Fruit fly (Drosophila melanogaster) whole organism, embryonic: Measurements from ENCODE around the gene CG33654.

Experiments
- Atf-2 ChIP-seq: fragments of 200-800 bp; sonication (Bioruptor generic); optimal IDR thresholded peaks from 2 replicates; lab custom pipeline; 2016; ENCODE audit warnings: missing biosample characterization, missing genetic modification characterization
- B-H2 ChIP-seq: fragments of 200-800 bp; sonication (Bioruptor generic); optimal IDR thresholded peaks from 2 replicates; lab custom pipeline; 2018; ENCODE audit warnings: missing biosample characterization, mild to moderate bottlenecking, missing genetic modification characterization
- BEAF-32 ChIP-seq: fragments of 200-800 bp; sonication (Bioruptor generic); optimal IDR thresholded peaks from 3 replicates; lab custom pipeline; 2017; ENCODE audit warnings: missing biosample characterization, missing genetic modification characterization, mild to moderate bottlenecking, moderate library complexity, missing genetic modification reagents
- CG10366 ChIP-seq: fragments of 200-800 bp; sonication (Bioruptor generic); IDR thresholded peaks from 2 replicates; pipeline ENCODE4 v1.3.6; 2022; ENCODE audit warnings: missing biosample characterization, missing genetic modification characterization
- CG11093 ChIP-seq: fragments of 200-800 bp; sonication (Bioruptor generic); IDR thresholded peaks from 3 replicates; pipeline ENCODE4 v1.3.6; 2022; ENCODE audit warnings: missing biosample characterization, missing genetic modification characterization
- CG12155 ChIP-seq: fragments of 200-800 bp; sonication (Bioruptor generic); optimal IDR thresholded peaks from 3 replicates; lab custom pipeline; 2016; ENCODE audit warnings: missing biosample characterization, missing genetic modification characterization
- CG12219 ChIP-seq: fragments of 200-800 bp; sonication (Bioruptor generic); optimal IDR thresholded peaks from 3 replicates; lab custom pipeline; 2018; ENCODE audit warnings: missing biosample characterization, mild to moderate bottlenecking, missing genetic modification characterization
- CG15601 ChIP-seq: fragments of 200-800 bp; sonication (Bioruptor generic); optimal IDR thresholded peaks from 3 replicates; lab custom pipeline; 2019; ENCODE audit warnings: missing biosample characterization, mild to moderate bottlenecking, missing genetic modification characterization, moderate library complexity
- CG18262 ChIP-seq: fragments of 200-800 bp; optimal IDR thresholded peaks from 3 replicates; lab custom pipeline; 2019; ENCODE audit warnings: missing biosample characterization, mild to moderate bottlenecking, missing genetic modification characterization, moderate library complexity
- CG2129 ChIP-seq: fragments of 200-800 bp; sonication (Bioruptor generic); IDR thresholded peaks from 2 replicates; pipeline ENCODE4 v1.3.6; 2022; ENCODE audit warnings: missing biosample characterization, missing genetic modification characterization; ENCODE audit not compliant: partially characterized antibody
- CG2889 ChIP-seq: fragments of 200-800 bp; sonication (Bioruptor generic); IDR thresholded peaks from 3 replicates; pipeline ENCODE4 v1.3.6; 2022; ENCODE audit warnings: missing biosample characterization, missing genetic modification characterization
- CG3065 ChIP-seq: fragments of 200-800 bp; sonication (Bioruptor generic); optimal IDR thresholded peaks from 2 replicates; lab custom pipeline; 2016; ENCODE audit warnings: missing biosample characterization, missing genetic modification characterization
- CG32767 ChIP-seq: fragments of 200-800 bp; sonication (Bioruptor generic); IDR thresholded peaks from 2 replicates; pipeline ENCODE4 v1.3.6; 2022; ENCODE audit warnings: missing biosample characterization, missing genetic modification characterization
- CG42726 ChIP-seq: fragments of 200-800 bp; sonication (Bioruptor generic); IDR thresholded peaks from 2 replicates; pipeline ENCODE4 v1.3.6; 2022; ENCODE audit warnings: missing biosample characterization, missing genetic modification characterization; ENCODE audit not compliant: partially characterized antibody
- CG5953 ChIP-seq: fragments of 200-800 bp; sonication (Bioruptor generic); IDR thresholded peaks from 2 replicates; pipeline ENCODE4 v1.3.6; 2022; ENCODE audit warnings: missing biosample characterization, missing genetic modification characterization
- CG6654 ChIP-seq: fragments of 200-800 bp; sonication (Bioruptor generic); optimal IDR thresholded peaks from 2 replicates; lab custom pipeline; 2017; ENCODE audit warnings: missing biosample characterization, mild to moderate bottlenecking, missing genetic modification characterization
- CG6689 ChIP-seq: fragments of 200-800 bp; sonication (Bioruptor generic); IDR thresholded peaks from 2 replicates; pipeline ENCODE4 v1.3.6; 2022; ENCODE audit warnings: missing biosample characterization, missing genetic modification characterization
- CHES-1-like ChIP-seq: fragments of 200-800 bp; sonication (Bioruptor generic); optimal IDR thresholded peaks from 2 replicates; lab custom pipeline; 2016; ENCODE audit warnings: missing biosample characterization, missing genetic modification characterization
- CTCF ChIP-seq: fragments of 200-800 bp; sonication (Bioruptor generic); optimal IDR thresholded peaks from 2 replicates; lab custom pipeline; 2017; ENCODE audit warnings: missing biosample characterization, mild to moderate bottlenecking, missing genetic modification characterization, moderate library complexity
- D19A ChIP-seq: fragments of 200-800 bp; optimal IDR thresholded peaks from 3 replicates; lab custom pipeline; 2019; ENCODE audit warnings: missing biosample characterization, mild to moderate bottlenecking, missing genetic modification characterization, moderate library complexity
- E2f1 ChIP-seq: fragments of 200-800 bp; sonication (Bioruptor generic); IDR thresholded peaks from 2 replicates; pipeline ENCODE4 v1.3.6; 2022; ENCODE audit warnings: missing biosample characterization, missing genetic modification characterization
- ERR ChIP-seq: fragments of 200-800 bp; sonication (Bioruptor generic); optimal IDR thresholded peaks from 2 replicates; lab custom pipeline; 2016; ENCODE audit warnings: missing biosample characterization, missing genetic modification characterization
- Fer1 ChIP-seq: fragments of 200-800 bp; sonication (Bioruptor generic); optimal IDR thresholded peaks from 2 replicates; lab custom pipeline; 2017; ENCODE audit warnings: missing biosample characterization, mild to moderate bottlenecking, missing genetic modification characterization
- Fer2 ChIP-seq: fragments of 200-800 bp; sonication (Bioruptor generic); optimal IDR thresholded peaks from 2 replicates; lab custom pipeline; 2018; ENCODE audit warnings: missing biosample characterization, mild to moderate bottlenecking, missing genetic modification characterization, moderate library complexity
- Hsf ChIP-seq: fragments of 200-800 bp; sonication (Bioruptor generic); optimal IDR thresholded peaks from 3 replicates; lab custom pipeline; 2016; ENCODE audit warnings: missing biosample characterization, missing genetic modification characterization
- Mes4 ChIP-seq: fragments of 200-800 bp; sonication (Bioruptor generic); optimal IDR thresholded peaks from 2 replicates; lab custom pipeline; 2016; ENCODE audit warnings: missing biosample characterization, missing genetic modification characterization
- NFAT ChIP-seq: fragments of 200-800 bp; sonication (Bioruptor generic); IDR thresholded peaks from 2 replicates; pipeline ENCODE4 v1.3.6; 2022; ENCODE audit warnings: missing biosample characterization, missing genetic modification characterization
- NK7.1 ChIP-seq: fragments of 200-800 bp; sonication (Bioruptor generic); optimal IDR thresholded peaks from 3 replicates; lab custom pipeline; 2016; ENCODE audit warnings: missing biosample characterization, missing genetic modification characterization
- Nf-YA ChIP-seq: fragments of 200-800 bp; sonication (Bioruptor generic); IDR thresholded peaks from 2 replicates; pipeline ENCODE4 v1.3.6; 2022; ENCODE audit warnings: missing biosample characterization, missing genetic modification characterization
- Opbp ChIP-seq: fragments of 200-800 bp; sonication (Bioruptor generic); IDR thresholded peaks from 3 replicates; pipeline ENCODE4 v1.3.6; 2022; ENCODE audit warnings: missing biosample characterization, missing genetic modification characterization; ENCODE audit not compliant: partially characterized antibody
- Sox102F ChIP-seq: fragments of 200-800 bp; sonication (Bioruptor generic); optimal IDR thresholded peaks from 2 replicates; lab custom pipeline; 2018; ENCODE audit warnings: missing biosample characterization, mild to moderate bottlenecking, missing genetic modification characterization, moderate library complexity
- bbx ChIP-seq: fragments of 200-800 bp; sonication (Bioruptor generic); IDR thresholded peaks from 2 replicates; pipeline ENCODE4 v1.3.6; 2022; ENCODE audit warnings: missing biosample characterization, missing genetic modification characterization; ENCODE audit not compliant: partially characterized antibody
- chif ChIP-seq, 2 experiments: fragments of 200-800 bp; sonication (Bioruptor generic); optimal IDR thresholded peaks; 3 replicates each; lab custom pipeline; 2016; ENCODE audit warnings: missing biosample characterization in 2 of 2, missing genetic modification characterization in 2 of 2
- crp ChIP-seq, 2 experiments: fragments of 200-800 bp; sonication (Bioruptor generic); optimal IDR thresholded peaks; 2 replicates in 1 of 2; 3 replicates in 1 of 2; lab custom pipeline; 2017; ENCODE audit warnings: missing biosample characterization in 2 of 2, missing genetic modification characterization in 2 of 2, mild to moderate bottlenecking in 1 of 2, moderate library complexity in 1 of 2
- dati ChIP-seq: fragments of 200-800 bp; sonication (Bioruptor generic); IDR thresholded peaks from 2 replicates; pipeline ENCODE4 v1.3.6; 2022; ENCODE audit warnings: missing biosample characterization, missing genetic modification characterization
- dmrt11E ChIP-seq: fragments of 200-800 bp; sonication (Bioruptor generic); optimal IDR thresholded peaks from 3 replicates; lab custom pipeline; 2018; ENCODE audit warnings: missing biosample characterization, mild to moderate bottlenecking, missing genetic modification characterization, moderate library complexity
- dpn ChIP-seq, 2 experiments: fragments of 200-800 bp; sonication (Bioruptor generic); optimal IDR thresholded peaks; 3 replicates each; lab custom pipeline; 2016; ENCODE audit warnings: missing biosample characterization in 2 of 2, missing genetic modification characterization in 2 of 2
- fu2 ChIP-seq: fragments of 200-800 bp; sonication (Bioruptor generic); optimal IDR thresholded peaks from 2 replicates; lab custom pipeline; 2016; ENCODE audit warnings: missing biosample characterization, missing genetic modification characterization
- gro ChIP-seq: fragments of 200-800 bp; sonication (Bioruptor generic); optimal IDR thresholded peaks from 2 replicates; lab custom pipeline; 2016; ENCODE audit warnings: missing biosample characterization, missing genetic modification characterization
- ham ChIP-seq: fragments of 200-800 bp; sonication (Bioruptor generic); IDR thresholded peaks from 2 replicates; pipeline ENCODE4 v1.3.6; 2022; ENCODE audit warnings: missing biosample characterization, missing genetic modification characterization
- ind ChIP-seq: fragments of 200-800 bp; sonication (Bioruptor generic); optimal IDR thresholded peaks from 3 replicates; lab custom pipeline; 2016; ENCODE audit warnings: missing biosample characterization, missing genetic modification characterization
- kah ChIP-seq: fragments of 200-800 bp; sonication (Bioruptor generic); optimal IDR thresholded peaks from 2 replicates; lab custom pipeline; 2018; ENCODE audit warnings: missing biosample characterization, mild to moderate bottlenecking, missing genetic modification characterization
- nau ChIP-seq: fragments of 200-800 bp; sonication (Bioruptor generic); optimal IDR thresholded peaks from 3 replicates; lab custom pipeline; 2017; ENCODE audit warnings: missing biosample characterization, mild to moderate bottlenecking, missing genetic modification characterization, missing genetic modification reagents
- phol ChIP-seq: fragments of 200-800 bp; sonication (Bioruptor generic); optimal IDR thresholded peaks from 3 replicates; lab custom pipeline; 2018; ENCODE audit warnings: missing biosample characterization, mild to moderate bottlenecking, missing genetic modification characterization, moderate library complexity
- seq ChIP-seq: fragments of 200-800 bp; sonication (Bioruptor generic); IDR thresholded peaks from 2 replicates; pipeline ENCODE4 v1.3.6; 2022; ENCODE audit warnings: missing biosample characterization, missing genetic modification characterization
- zen ChIP-seq: fragments of 200-800 bp; sonication (Bioruptor generic); optimal IDR thresholded peaks from 3 replicates; lab custom pipeline; 2018; ENCODE audit warnings: missing biosample characterization, mild to moderate bottlenecking, missing genetic modification characterization, moderate library complexity
- zen2 ChIP-seq: fragments of 200-800 bp; sonication (Bioruptor generic); IDR thresholded peaks from 3 replicates; pipeline ENCODE4 v1.3.6; 2022; ENCODE audit warnings: missing biosample characterization, missing genetic modification characterization; ENCODE audit not compliant: partially characterized antibody
- zfh1 ChIP-seq: fragments of 200-800 bp; sonication (Bioruptor generic); IDR thresholded peaks from 3 replicates; pipeline ENCODE4 v1.3.6; 2022; ENCODE audit warnings: missing biosample characterization, missing genetic modification characterization
- zfh2 ChIP-seq: fragments of 200-800 bp; sonication (Bioruptor generic); optimal IDR thresholded peaks from 2 replicates; lab custom pipeline; 2016; ENCODE audit warnings: missing biosample characterization, missing genetic modification characterization

Gene CG33654

DNA sequence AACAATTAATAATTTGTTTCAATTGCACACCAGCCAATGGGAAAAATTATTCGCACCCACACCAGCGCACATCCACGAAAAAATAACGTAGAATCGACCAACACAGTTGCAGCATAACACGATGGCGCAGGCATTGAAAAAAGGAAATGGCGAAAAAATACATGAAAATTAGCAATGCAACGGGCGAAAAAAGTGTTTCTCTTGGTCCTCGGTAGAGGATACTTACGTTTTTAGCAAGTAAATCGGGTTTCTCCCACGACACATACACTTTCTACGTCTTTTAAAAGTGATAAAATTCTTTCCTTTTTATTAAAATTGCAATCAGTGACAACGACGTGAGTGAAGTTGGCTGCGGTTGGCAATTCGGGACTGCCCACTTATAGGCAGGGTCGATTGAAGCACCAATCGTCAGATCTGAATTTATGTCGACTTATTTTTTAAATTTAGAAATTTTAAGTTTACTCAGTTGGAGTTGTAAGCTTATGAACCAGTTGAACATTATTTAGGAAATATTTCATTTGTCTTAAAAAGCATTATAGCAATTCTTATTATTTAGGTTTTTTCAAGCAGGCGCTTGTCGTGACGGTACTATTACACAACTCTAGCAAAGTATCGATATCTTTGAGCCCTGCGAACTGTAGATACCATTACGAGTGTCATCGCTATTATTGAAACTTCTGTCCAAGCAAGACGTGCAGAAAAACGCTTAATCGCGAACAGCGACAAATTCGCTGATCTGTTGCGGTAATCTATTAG lies 5.5 kb downstream of the CG33654 start, which contains the start of the genes Kap-alpha3 and Son (continued):
- peak; percentile 94 for TF ChIP-seq Fer1 (GFP tag; lab: Kevin White, UChicago)
- TF ChIP-seq ham (GFP tag; lab: Robert Waterston, UW) = peak; percentile 63; the same call in 1 of the 2 replicates
- peak in 1 of 2 experiments; percentile 63 for TF ChIP-seq crp (GFP tag; optimal IDR thresholded peaks at IDR 0.05; lab: Kevin White, UChicago)
- peak; percentile 90 for TF ChIP-seq NFAT (GFP tag; lab: Robert Waterston, UW)
- TF ChIP-seq dpn (GFP tag; optimal IDR thresholded peaks at IDR 0.05; lab: Kevin White, UChicago) = peak; percentile 86 to 95
- no peak; the same call in none of the 2 replicates for TF ChIP-seq E2f1
- peak; percentile 64 for TF ChIP-seq bbx (GFP tag; lab: Robert Waterston, UW)
- peak; percentile 90 for TF ChIP-seq ind
- peak; percentile 72 for TF ChIP-seq CG5953
- peak; percentile 91 to 95 for TF ChIP-seq chif (GFP tag; optimal IDR thresholded peaks at IDR 0.05; lab: Kevin White, UChicago)
- peak; percentile 89 for TF ChIP-seq CG12155
- TF ChIP-seq CG2129 (GFP tag; lab: Robert Waterston, UW) = peak; percentile 75
- TF ChIP-seq Opbp (GFP tag; lab: Robert Waterston, UW) = peak; percentile 99
- peak; percentile 93 for TF ChIP-seq gro (GFP tag; lab: Kevin White, UChicago)
- peak; percentile 95 for TF ChIP-seq phol (tag; lab: Kevin White, UChicago)
- TF ChIP-seq zfh2 (GFP tag; lab: Kevin White, UChicago) = peak; percentile 96
- TF ChIP-seq NK7.1 = peak; percentile 92
- peak; percentile 85 for TF ChIP-seq kah (GFP tag; lab: Kevin White, UChicago)
- peak; percentile 85 for TF ChIP-seq dmrt11E (tag; lab: Kevin White, UChicago)
- TF ChIP-seq Hsf = peak; percentile 95
- peak; percentile 93 for TF ChIP-seq CG15601 (tag; lab: Kevin White, UChicago)
- peak; percentile 84 for TF ChIP-seq CG18262 (tag; lab: Kevin White, UChicago)
- peak; percentile 80 for TF ChIP-seq Sox102F
- TF ChIP-seq CG6689 (GFP tag; lab: Robert Waterston, UW) = peak; percentile 83
- peak; percentile 79 for TF ChIP-seq CG11093 (GFP tag; lab: Robert Waterston, UW)
- peak; percentile 92 for TF ChIP-seq Fer2 (tag; lab: Kevin White, UChicago)
- TF ChIP-seq ERR (GFP tag; lab: Kevin White, UChicago) = peak; percentile 85
- peak; percentile 95 for TF ChIP-seq CHES-1-like (GFP tag; lab: Kevin White, UChicago)
- peak; percentile 81 for TF ChIP-seq zfh1 (GFP tag; lab: Robert Waterston, UW)
- TF ChIP-seq CG10366 (GFP tag; lab: Robert Waterston, UW) = peak; percentile 85
- peak; percentile 63 for TF ChIP-seq CTCF
- TF ChIP-seq CG42726 (GFP tag; lab: Robert Waterston, UW) = peak; percentile 65
- TF ChIP-seq CG32767 = peak; percentile 77
- TF ChIP-seq zen (tag; lab: Kevin White, UChicago) = peak; percentile 83
- peak; percentile 95 for TF ChIP-seq fu2
- peak; percentile 90 for TF ChIP-seq Atf-2 (GFP tag; lab: Kevin White, UChicago)
- TF ChIP-seq dati (GFP tag; lab: Robert Waterston, UW) = peak; percentile 74
- TF ChIP-seq BEAF-32 (GFP tag; lab: Kevin White, UChicago) = peak; percentile 96
- TF ChIP-seq zen2 (GFP tag; lab: Robert Waterston, UW) = peak; percentile 75; the same call in 1 of the 3 replicates
- peak; percentile 97 for TF ChIP-seq B-H2
- peak; percentile 69 for TF ChIP-seq D19A (tag; lab: Kevin White, UChicago)
- peak; percentile 61; the same call in 1 of the 2 replicates for TF ChIP-seq Nf-YA (GFP tag; lab: Robert Waterston, UW)
- TF ChIP-seq CG3065 = peak; percentile 83
- TF ChIP-seq CG2889 = peak; percentile 82
- TF ChIP-seq nau (GFP tag; lab: Kevin White, UChicago) = no peak
- peak; percentile 73 for TF ChIP-seq CG12219 (GFP tag; lab: Kevin White, UChicago)
- peak; percentile 96 for TF ChIP-seq Mes4
- TF ChIP-seq seq (GFP tag; lab: Robert Waterston, UW) = peak; percentile 81
- TF ChIP-seq CG6654 = peak; percentile 76
